Worm (Caenorhabditis elegans) whole organism, L4/young adult: Measurements from ENCODE around the gene pqn-18.

Source experiments
- W03F9.2 ChIP-seq: fragments of 150-350 bp; optimal IDR thresholded peaks from 2 replicates; lab custom pipeline; 2014; ENCODE audit warnings: missing biosample characterization, missing genetic modification characterization
- him-1 ChIP-seq: sonication (generic microtip); optimal IDR thresholded peaks from 2 replicates; lab custom pipeline; 2016; ENCODE audit warnings: missing genotype, missing genetic modification reagents, missing genetic modification characterization, missing compliant biosample characterization

DNA sequence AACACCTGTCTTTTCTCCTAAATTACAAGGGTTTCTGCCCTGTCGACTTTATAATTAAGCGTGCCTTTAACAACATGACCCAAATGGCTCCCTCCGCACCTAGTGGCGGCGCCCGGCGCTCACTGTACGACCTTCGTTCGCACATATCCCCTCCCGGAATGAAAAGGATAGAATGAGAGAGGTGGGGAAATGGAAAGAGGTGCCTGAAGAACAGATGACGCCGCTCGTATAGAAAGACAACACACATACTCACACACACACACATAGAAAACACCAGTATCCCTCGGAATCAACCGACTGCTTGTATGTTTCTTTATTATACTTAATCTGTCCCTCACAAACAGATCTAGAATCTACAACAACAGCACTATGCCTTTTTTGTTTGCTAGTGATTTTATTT, 2.3 kb downstream of the pqn-18 start:
- TF ChIP-seq W03F9.2 (tag; lab: Kevin White, UChicago) (no peak), him-1 (tag; lab: Kevin White, UChicago) (no peak)
